In genomic region chr3R:10384474-10384873, dm6 we compare ENCODE assay signal across 2 fruit fly cellular contexts.
A peak's percentile ranks its signal among the peaks of the same experiment; 100 is the strongest.
TF ChIP-seq lines count a peak whose summit lies in the region.
"Not testable (repeated sequence)": the region's sequence is repeated elsewhere in the genome, so short reads cannot be mapped to it uniquely, and the experiment has no call there.

No protein-coding gene starts in this region.

- TF ChIP-seq CTCF in whole organism, embryonic (GFP tag; optimal IDR thresholded peaks at IDR 0.05; lab: Kevin White, UChicago) = not testable (repeated sequence)

TF ChIP-seq in whole organism, embryonic, 481 proteins besides CTCF, POLR2A, EP300 and RAD21:
- TF ChIP-seq gem (tag; optimal IDR thresholded peaks at IDR 0.05; lab: Kevin White, UChicago) (peak; percentile 16), cwo (GFP tag; optimal IDR thresholded peaks at IDR 0.05; lab: Kevin White, UChicago) (peak; percentile 100)

TF ChIP-seq in whole organism, wandering third instar larva, 38 proteins besides CTCF, POLR2A, EP300 and RAD21:
- not testable (repeated sequence) for TF ChIP-seq Rel (GFP tag; optimal IDR thresholded peaks at IDR 0.05; lab: Kevin White, UChicago)
- peak; percentile 46 for TF ChIP-seq Rel (tag; optimal IDR thresholded peaks at IDR 0.05; lab: Kevin White, UChicago)
